Fruit fly (Drosophila melanogaster) whole organism, embryonic: ENCODE measurements around the gene Invadolysin.
A peak's percentile ranks its signal among the peaks of the same experiment; 100 is the strongest.

Experiments used
- Atf3 ChIP-seq: fragments of 200-800 bp; sonication (Bioruptor generic); optimal IDR thresholded peaks from 3 replicates; lab custom pipeline; 2016; ENCODE audit warnings: missing biosample characterization, missing genetic modification characterization
- Atf6 ChIP-seq: fragments of 200-800 bp; sonication (Bioruptor generic); IDR thresholded peaks from 2 replicates; pipeline ENCODE4 v1.3.6; 2022; ENCODE audit warnings: missing biosample characterization, missing genetic modification characterization
- C15 ChIP-seq: fragments of 200-800 bp; sonication (Bioruptor generic); IDR thresholded peaks from 3 replicates; pipeline ENCODE4 v1.3.6; 2022; ENCODE audit warnings: missing biosample characterization, missing genetic modification characterization
- CG10543 ChIP-seq: fragments of 200-800 bp; sonication (Bioruptor generic); optimal IDR thresholded peaks from 3 replicates; lab custom pipeline; 2017; ENCODE audit warnings: missing biosample characterization, mild to moderate bottlenecking, missing genetic modification characterization, moderate library complexity
- CG10979 ChIP-seq: fragments of 200-800 bp; sonication (Bioruptor generic); optimal IDR thresholded peaks from 2 replicates; lab custom pipeline; 2018; ENCODE audit warnings: missing biosample characterization, mild to moderate bottlenecking, missing genetic modification characterization, moderate library complexity
- CG11093 ChIP-seq: fragments of 200-800 bp; sonication (Bioruptor generic); IDR thresholded peaks from 3 replicates; pipeline ENCODE4 v1.3.6; 2022; ENCODE audit warnings: missing biosample characterization, missing genetic modification characterization
- CG11504 ChIP-seq: fragments of 200-800 bp; sonication (Bioruptor generic); optimal IDR thresholded peaks from 3 replicates; lab custom pipeline; 2019; ENCODE audit warnings: missing biosample characterization, mild to moderate bottlenecking, missing genetic modification characterization, moderate library complexity
- CG12155 ChIP-seq: fragments of 200-800 bp; sonication (Bioruptor generic); optimal IDR thresholded peaks from 3 replicates; lab custom pipeline; 2016; ENCODE audit warnings: missing biosample characterization, missing genetic modification characterization
- CG12942 ChIP-seq: fragments of 200-800 bp; sonication (Bioruptor generic); optimal IDR thresholded peaks from 3 replicates; lab custom pipeline; 2016; ENCODE audit warnings: missing biosample characterization, missing genetic modification characterization
- CG13287 ChIP-seq: fragments of 200-800 bp; sonication (Bioruptor generic); IDR thresholded peaks from 2 replicates; pipeline ENCODE4 v1.3.6; 2022; ENCODE audit warnings: missing biosample characterization, missing genetic modification characterization; ENCODE audit not compliant: partially characterized antibody
- CG17361 ChIP-seq: fragments of 200-800 bp; sonication (Bioruptor generic); IDR thresholded peaks from 3 replicates; pipeline ENCODE4 v1.3.6; 2022; ENCODE audit warnings: missing biosample characterization, missing genetic modification characterization
- CG17385 ChIP-seq: fragments of 200-800 bp; sonication (Bioruptor generic); optimal IDR thresholded peaks from 3 replicates; lab custom pipeline; 2018; ENCODE audit warnings: missing biosample characterization, mild to moderate bottlenecking, missing genetic modification characterization
- CG17829 ChIP-seq: fragments of 200-800 bp; optimal IDR thresholded peaks from 2 replicates; lab custom pipeline; 2019; ENCODE audit warnings: missing biosample characterization, mild to moderate bottlenecking, missing genetic modification characterization, moderate library complexity
- CG2199 ChIP-seq: fragments of 200-800 bp; sonication (Bioruptor generic); IDR thresholded peaks from 3 replicates; pipeline ENCODE4 v1.3.6; 2022; ENCODE audit warnings: missing biosample characterization, missing genetic modification characterization
- CG2889 ChIP-seq: fragments of 200-800 bp; sonication (Bioruptor generic); IDR thresholded peaks from 3 replicates; pipeline ENCODE4 v1.3.6; 2022; ENCODE audit warnings: missing biosample characterization, missing genetic modification characterization
- CG31441 ChIP-seq: fragments of 200-800 bp; sonication (Bioruptor generic); IDR thresholded peaks from 2 replicates; pipeline ENCODE4 v1.3.6; 2022; ENCODE audit warnings: missing biosample characterization, missing genetic modification characterization
- CG32532 ChIP-seq: fragments of 200-800 bp; sonication (Bioruptor generic); IDR thresholded peaks from 2 replicates; pipeline ENCODE4 v1.3.6; 2022; ENCODE audit warnings: missing biosample characterization, missing genetic modification characterization
- CG3726 ChIP-seq: fragments of 200-800 bp; sonication (Bioruptor generic); IDR thresholded peaks from 3 replicates; pipeline ENCODE4, ENCODE4 v1.3.6; 2022; ENCODE audit warnings: missing biosample characterization, missing genetic modification characterization
- CG4282 ChIP-seq: fragments of 200-800 bp; sonication (Bioruptor generic); optimal IDR thresholded peaks from 2 replicates; lab custom pipeline; 2016; ENCODE audit warnings: missing biosample characterization, missing genetic modification characterization
- CG5245 ChIP-seq: fragments of 200-800 bp; sonication (Bioruptor generic); optimal IDR thresholded peaks from 3 replicates; lab custom pipeline; 2016; ENCODE audit warnings: missing biosample characterization, missing genetic modification characterization
- CG6683 ChIP-seq: fragments of 200-800 bp; sonication (Bioruptor generic); optimal IDR thresholded peaks from 2 replicates; lab custom pipeline; 2017; ENCODE audit warnings: missing biosample characterization, mild to moderate bottlenecking, missing genetic modification characterization, missing genetic modification reagents
- Fer1 ChIP-seq: fragments of 200-800 bp; sonication (Bioruptor generic); optimal IDR thresholded peaks from 2 replicates; lab custom pipeline; 2017; ENCODE audit warnings: missing biosample characterization, mild to moderate bottlenecking, missing genetic modification characterization
- Fer3 ChIP-seq: fragments of 200-800 bp; sonication (Bioruptor generic); optimal IDR thresholded peaks from 2 replicates; lab custom pipeline; 2018; ENCODE audit warnings: missing biosample characterization, mild to moderate bottlenecking, missing genetic modification characterization, moderate library complexity
- HLH4C ChIP-seq: fragments of 200-800 bp; sonication (Bioruptor generic); IDR thresholded peaks from 3 replicates; pipeline ENCODE4 v1.3.6; 2022; ENCODE audit warnings: missing biosample characterization, missing genetic modification characterization; ENCODE audit not compliant: partially characterized antibody
- Hmx ChIP-seq: fragments of 200-800 bp; sonication (Bioruptor generic); optimal IDR thresholded peaks from 2 replicates; lab custom pipeline; 2016; ENCODE audit warnings: missing biosample characterization, missing genetic modification characterization
- Sry-δ ChIP-seq: fragments of 200-800 bp; sonication (Bioruptor generic); optimal IDR thresholded peaks from 2 replicates; lab custom pipeline; 2016; ENCODE audit warnings: missing biosample characterization, missing genetic modification characterization
- Stat92E ChIP-seq, 3 experiments: fragments of >200 bp in 2 of 3; fragments of 200-800 bp in 1 of 3; sonication (Bioruptor generic) in 1 of 3; optimal IDR thresholded peaks; 2 replicates each; lab custom pipeline; 2017 to 2019; ENCODE audit warnings: missing biosample characterization in 3 of 3, missing genetic modification characterization in 3 of 3, mild to moderate bottlenecking in 1 of 3, moderate library complexity in 1 of 3
- Trl ChIP-seq, 3 experiments: fragments of >200 bp in 2 of 3; fragments of 200-800 bp in 1 of 3; sonication (Bioruptor generic) in 1 of 3; optimal IDR thresholded peaks; 2 replicates in 1 of 3; 3 replicates in 2 of 3; lab custom pipeline; 2016 to 2017; ENCODE audit warnings: missing biosample characterization in 1 of 3, missing genetic modification characterization in 1 of 3
- YL-1 ChIP-seq: fragments of 200-800 bp; sonication (Bioruptor generic); optimal IDR thresholded peaks from 3 replicates; lab custom pipeline; 2017; ENCODE audit warnings: missing biosample characterization, mild to moderate bottlenecking, missing genetic modification characterization
- al ChIP-seq: fragments of 200-800 bp; sonication (Bioruptor generic); IDR thresholded peaks from 2 replicates; pipeline ENCODE4 v1.3.6; 2022; ENCODE audit warnings: missing biosample characterization, missing genetic modification characterization
- bcd ChIP-seq: fragments of 200-800 bp; sonication (Bioruptor generic); optimal IDR thresholded peaks from 2 replicates; lab custom pipeline; 2017; ENCODE audit warnings: missing biosample characterization, mild to moderate bottlenecking, missing genetic modification characterization
- bsh ChIP-seq, 2 experiments: fragments of 200-800 bp; sonication (Bioruptor generic); optimal IDR thresholded peaks; 2 replicates each; lab custom pipeline; 2017 to 2018; ENCODE audit warnings: mild to moderate bottlenecking in 2 of 2, missing biosample characterization in 2 of 2, missing genetic modification characterization in 2 of 2, moderate library complexity in 1 of 2
- chm ChIP-seq: fragments of 200-800 bp; sonication (Bioruptor generic); IDR thresholded peaks from 2 replicates; pipeline ENCODE4 v1.3.6; 2022; ENCODE audit warnings: missing biosample characterization, missing genetic modification characterization
- crp ChIP-seq, 2 experiments: fragments of 200-800 bp; sonication (Bioruptor generic); optimal IDR thresholded peaks; 2 replicates in 1 of 2; 3 replicates in 1 of 2; lab custom pipeline; 2017; ENCODE audit warnings: missing biosample characterization in 2 of 2, missing genetic modification characterization in 2 of 2, mild to moderate bottlenecking in 1 of 2, moderate library complexity in 1 of 2
- dimm ChIP-seq: fragments of 200-800 bp; sonication (Bioruptor generic); IDR thresholded peaks from 2 replicates; pipeline ENCODE4 v1.3.6; 2022; ENCODE audit warnings: missing biosample characterization, missing genetic modification characterization
- en ChIP-seq: fragments of 200-800 bp; sonication (Bioruptor generic); optimal IDR thresholded peaks from 2 replicates; lab custom pipeline; 2016; ENCODE audit warnings: missing biosample characterization, missing genetic modification characterization
- fd3F ChIP-seq: fragments of 200-800 bp; sonication (Bioruptor generic); optimal IDR thresholded peaks from 2 replicates; lab custom pipeline; 2018; ENCODE audit warnings: missing biosample characterization, mild to moderate bottlenecking, missing genetic modification characterization, moderate library complexity
- gsb-n ChIP-seq: fragments of 200-800 bp; sonication (Bioruptor generic); optimal IDR thresholded peaks from 3 replicates; lab custom pipeline; 2018; ENCODE audit warnings: missing biosample characterization, mild to moderate bottlenecking, missing genetic modification characterization
- ken ChIP-seq: fragments of 200-800 bp; sonication (Bioruptor generic); IDR thresholded peaks from 3 replicates; pipeline ENCODE4 v1.3.6; 2022; ENCODE audit warnings: missing biosample characterization, missing genetic modification characterization
- lbe ChIP-seq: fragments of 200-800 bp; sonication (Bioruptor generic); optimal IDR thresholded peaks from 2 replicates; lab custom pipeline; 2016; ENCODE audit warnings: missing biosample characterization, mild to moderate bottlenecking, missing genetic modification characterization
- nmo ChIP-seq: fragments of 200-800 bp; sonication (Bioruptor generic); optimal IDR thresholded peaks from 2 replicates; lab custom pipeline; 2018; ENCODE audit warnings: missing biosample characterization, mild to moderate bottlenecking, missing genetic modification characterization, moderate library complexity
- pros ChIP-seq: fragments of 200-800 bp; sonication (Bioruptor generic); optimal IDR thresholded peaks from 3 replicates; lab custom pipeline; 2019; ENCODE audit warnings: missing biosample characterization, mild to moderate bottlenecking, missing genetic modification characterization, moderate library complexity
- row ChIP-seq: fragments of 200-800 bp; sonication (Bioruptor generic); IDR thresholded peaks from 3 replicates; pipeline ENCODE4 v1.3.6; 2022; ENCODE audit warnings: missing biosample characterization, missing genetic modification characterization
- sima ChIP-seq: fragments of 200-800 bp; sonication (Bioruptor generic); optimal IDR thresholded peaks from 2 replicates; lab custom pipeline; 2016; ENCODE audit warnings: missing biosample characterization, missing genetic modification characterization
- sug ChIP-seq: fragments of 200-800 bp; optimal IDR thresholded peaks from 2 replicates; lab custom pipeline; 2019; ENCODE audit warnings: missing biosample characterization, mild to moderate bottlenecking, missing genetic modification characterization, moderate library complexity
- unpg ChIP-seq: fragments of 200-800 bp; sonication (Bioruptor generic); optimal IDR thresholded peaks from 3 replicates; lab custom pipeline; 2018; ENCODE audit warnings: missing biosample characterization, mild to moderate bottlenecking, missing genetic modification characterization, moderate library complexity
- vnd ChIP-seq: fragments of 200-800 bp; sonication (Bioruptor generic); IDR thresholded peaks from 3 replicates; pipeline ENCODE4 v1.3.6; 2022; ENCODE audit warnings: missing biosample characterization, missing genetic modification characterization; ENCODE audit not compliant: partially characterized antibody
- zen ChIP-seq: fragments of 200-800 bp; sonication (Bioruptor generic); optimal IDR thresholded peaks from 3 replicates; lab custom pipeline; 2018; ENCODE audit warnings: missing biosample characterization, mild to moderate bottlenecking, missing genetic modification characterization, moderate library complexity

Invadolysin gene

DNA sequence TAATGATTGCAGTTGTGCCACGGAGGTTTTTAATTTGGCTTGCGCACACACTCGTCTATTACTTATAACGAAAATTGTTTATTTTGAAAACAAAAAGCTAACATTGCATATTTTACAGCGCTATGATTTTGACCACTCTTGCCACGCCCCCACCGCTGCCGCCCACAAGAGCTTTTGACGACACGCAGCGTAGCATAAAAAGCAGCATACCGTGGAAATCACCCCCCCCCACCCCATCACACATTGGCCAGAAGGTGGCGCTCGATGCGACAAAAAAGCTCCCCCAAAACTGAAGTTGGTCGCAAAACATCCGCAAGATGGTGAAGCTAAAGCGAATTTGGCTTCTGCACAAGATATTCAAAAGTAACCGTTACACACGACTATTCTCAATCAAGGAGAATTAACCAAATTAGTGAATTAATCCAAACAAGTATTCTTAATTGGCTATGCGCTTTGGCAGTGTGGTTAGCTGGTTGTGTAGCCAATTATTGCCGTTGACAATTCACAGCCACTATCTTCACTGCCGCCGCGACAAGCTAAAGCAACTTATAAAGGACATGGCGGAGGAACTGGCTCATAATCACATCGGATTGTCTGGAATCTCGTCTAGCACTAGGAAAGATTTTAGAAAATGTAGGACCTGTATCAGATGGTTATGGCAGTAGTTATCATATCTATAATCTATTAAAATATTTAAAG is 43.8 kb upstream of the Invadolysin start (continued):
- TF ChIP-seq nmo (GFP tag; lab: Kevin White, UChicago), result peak; percentile 10
- peak; percentile 52 for TF ChIP-seq bcd (GFP tag; lab: Kevin White, UChicago)
- TF ChIP-seq YL-1 (GFP tag; lab: Kevin White, UChicago), result no peak
- peak; percentile 88 for TF ChIP-seq CG32532
- 0 out of 3 replicates have a peak, but pooled peaks have one; percentile 19 for TF ChIP-seq ken
- TF ChIP-seq CG12942 (GFP tag; lab: Kevin White, UChicago), result peak; percentile 9
- peak; percentile 25 for TF ChIP-seq CG17829 (tag; lab: Kevin White, UChicago)
- TF ChIP-seq CG2889 (GFP tag; lab: Robert Waterston, UW), result no peak
- no peak for TF ChIP-seq dimm (GFP tag; lab: Robert Waterston, UW)
- TF ChIP-seq Sry-δ (GFP tag; lab: Kevin White, UChicago), result no peak
- peak; percentile 33; the same call in 1 of the 2 replicates for TF ChIP-seq CG13287 (GFP tag; lab: Robert Waterston, UW)
- 0 out of 2 replicates have a peak, but pooled peaks have one; percentile 59 for TF ChIP-seq chm (GFP tag; lab: Robert Waterston, UW)
- peak; percentile 6 for TF ChIP-seq CG10543
- no peak for TF ChIP-seq fd3F
- no peak for TF ChIP-seq unpg (GFP tag; lab: Kevin White, UChicago)
- no peak for TF ChIP-seq Hmx (GFP tag; lab: Kevin White, UChicago)
- TF ChIP-seq crp (GFP tag; optimal IDR thresholded peaks at IDR 0.05; lab: Kevin White, UChicago), result no peak
- no peak for TF ChIP-seq pros (GFP tag; lab: Kevin White, UChicago)
- no peak for TF ChIP-seq CG4282 (GFP tag; lab: Kevin White, UChicago)
- TF ChIP-seq Trl (optimal IDR thresholded peaks at IDR 0.05; lab: Kevin White, UChicago), result no peak
- TF ChIP-seq Trl (GFP tag; optimal IDR thresholded peaks at IDR 0.05; lab: Kevin White, UChicago), result peak; percentile 52
- TF ChIP-seq CG11504, result peak; percentile 32
- no peak for TF ChIP-seq CG31441 (GFP tag; lab: Robert Waterston, UW)
- peak; percentile 7 for TF ChIP-seq Fer3 (tag; lab: Kevin White, UChicago)
- TF ChIP-seq al, result no peak
- TF ChIP-seq en (GFP tag; lab: Kevin White, UChicago), result no peak
- TF ChIP-seq HLH4C (GFP tag; lab: Robert Waterston, UW), result no peak
- TF ChIP-seq bsh (GFP tag; optimal IDR thresholded peaks at IDR 0.05; lab: Kevin White, UChicago), result peak in 1 of 2 experiments; percentile 11
- TF ChIP-seq lbe (GFP tag; lab: Kevin White, UChicago), result no peak
- TF ChIP-seq row (GFP tag; lab: Robert Waterston, UW), result no peak
- TF ChIP-seq sug, result peak; percentile 56
- TF ChIP-seq CG11093, result 0 out of 3 replicates have a peak, but pooled peaks have one; percentile 50
- TF ChIP-seq CG5245 (GFP tag; lab: Kevin White, UChicago), result peak; percentile 5
- TF ChIP-seq zen (tag; lab: Kevin White, UChicago), result no peak
- TF ChIP-seq CG12155, result peak; percentile 27
- TF ChIP-seq CG10979 (tag; lab: Kevin White, UChicago), result no peak
- no peak for TF ChIP-seq CG17361 (GFP tag; lab: Robert Waterston, UW)
- peak; percentile 6 for TF ChIP-seq CG17385 (GFP tag; lab: Kevin White, UChicago)
- TF ChIP-seq CG6683 (GFP tag; lab: Kevin White, UChicago), result peak; percentile 5
- no peak for TF ChIP-seq Atf3 (GFP tag; lab: Kevin White, UChicago)
- peak; percentile 65 for TF ChIP-seq Fer1 (GFP tag; lab: Kevin White, UChicago)
- no peak for TF ChIP-seq vnd (GFP tag; lab: Robert Waterston, UW)
- TF ChIP-seq C15 (GFP tag; lab: Robert Waterston, UW), result no peak
- TF ChIP-seq Stat92E (GFP tag; optimal IDR thresholded peaks at IDR 0.05; lab: Kevin White, UChicago), result no peak
- peak; percentile 90; the same call in 2 of the 3 replicates for TF ChIP-seq CG2199 (GFP tag; lab: Robert Waterston, UW)
- TF ChIP-seq sima (GFP tag; lab: Kevin White, UChicago), result no peak
- 0 out of 2 replicates have a peak, but pooled peaks have one; percentile 30 for TF ChIP-seq Atf6 (GFP tag; lab: Robert Waterston, UW)
- TF ChIP-seq CG3726 (GFP tag; lab: Robert Waterston, UW), result no peak
- TF ChIP-seq gsb-n, result no peak
